Fruit fly (Drosophila melanogaster) whole organism: ENCODE data around the gene OtopLc.

Experiments used
- CG8478 ChIP-seq: fragments of >200 bp; optimal IDR thresholded peaks from 2 replicates; lab custom pipeline; 2018; ENCODE audit warnings: inconsistent platforms
- Dll ChIP-seq: fragments of >200 bp; optimal IDR thresholded peaks from 2 replicates; lab custom pipeline; 2017
- EcR ChIP-seq, 2 experiments: fragments of >200 bp; optimal IDR thresholded peaks; 2 replicates each; lab custom pipeline; 2017; ENCODE audit warnings: missing biosample characterization in 2 of 2, missing genetic modification characterization in 2 of 2, missing genetic modification reagents in 2 of 2
- pan ChIP-seq: fragments of >200 bp; optimal IDR thresholded peaks from 2 replicates; lab custom pipeline; 2017
- psq ChIP-seq: fragments of >200 bp; optimal IDR thresholded peaks from 2 replicates; lab custom pipeline; 2017
- usp ChIP-seq: fragments of >200 bp; optimal IDR thresholded peaks from 2 replicates; lab custom pipeline; 2017; ENCODE audit warnings: missing biosample characterization, missing genetic modification characterization, mixed read lengths

- TF ChIP-seq pan = no peak
- TF ChIP-seq EcR (GFP tag; optimal IDR thresholded peaks at IDR 0.05; lab: Kevin White, UChicago) = no peak
- no peak for TF ChIP-seq psq (lab: Kevin White, UChicago)
- no peak for TF ChIP-seq usp (GFP tag; lab: Kevin White, UChicago)
- no peak for TF ChIP-seq Dll (lab: Kevin White, UChicago)
- no peak for TF ChIP-seq CG8478
Observed at dm6 chrX:5649998-5650397, 12.7 kb downstream of the OtopLc start.
